Worm (Caenorhabditis elegans) whole organism, L1 larva: Measurements from ENCODE around the gene cfap-20.

Experiments
- ceh-88 ChIP-seq: fragments of 200-800 bp; sonication (Bioruptor generic); IDR thresholded peaks from 2 replicates; pipeline ENCODE4 v1.3.6; 2022; ENCODE audit warnings: missing genetic modification characterization, missing compliant biosample characterization
- ces-1 ChIP-seq: fragments of 150-350 bp; optimal IDR thresholded peaks from 2 replicates; lab custom pipeline; 2014; ENCODE audit warnings: missing biosample characterization, missing genetic modification reagents, missing genetic modification characterization
- dsc-1 ChIP-seq: sonication (generic microtip); optimal IDR thresholded peaks from 2 replicates; lab custom pipeline; 2016; ENCODE audit warnings: mild to moderate bottlenecking, missing genetic modification characterization, missing compliant biosample characterization
- efl-1 ChIP-seq, 4 experiments: fragments of 150-350 bp; optimal IDR thresholded peaks in 3 of 4; peaks in 1 of 4; 1 replicate in 1 of 4; 2 replicates in 3 of 4; lab custom pipeline; 2014; ENCODE audit warnings: missing biosample characterization in 2 of 4, missing genetic modification characterization in 2 of 4, missing genetic modification reagents in 2 of 4
- elt-2 ChIP-seq: sonication (generic microtip); optimal IDR thresholded peaks from 2 replicates; lab custom pipeline; 2016; ENCODE audit warnings: missing genetic modification characterization, mild to moderate bottlenecking, inconsistent platforms, missing compliant biosample characterization, missing genetic modification reagents
- elt-3 ChIP-seq, 6 experiments: fragments of 150-350 bp in 1 of 6; sonication (generic microtip); optimal IDR thresholded peaks; 2 replicates each; lab custom pipeline; 2017 to 2018; ENCODE audit warnings: missing biosample characterization in 6 of 6, missing genetic modification characterization in 6 of 6, inconsistent platforms in 1 of 6
- fkh-10 ChIP-seq: sonication (generic microtip); optimal IDR thresholded peaks from 2 replicates; lab custom pipeline; 2017; ENCODE audit warnings: missing biosample characterization, missing genetic modification reagents, missing genetic modification characterization
- fkh-8 ChIP-seq: sonication (generic microtip); optimal IDR thresholded peaks from 2 replicates; lab custom pipeline; 2016; ENCODE audit warnings: mild to moderate bottlenecking, missing genetic modification characterization, missing compliant biosample characterization
- fos-1 ChIP-seq: fragments of 150-350 bp; optimal IDR thresholded peaks from 2 replicates; lab custom pipeline; 2014; ENCODE audit warnings: missing biosample characterization, missing genetic modification characterization
- grh-1 ChIP-seq: fragments of 200-800 bp; sonication (Bioruptor generic); IDR thresholded peaks from 2 replicates; pipeline ENCODE4 v1.3.6; 2022; ENCODE audit warnings: missing genetic modification reagents, missing genetic modification characterization, missing compliant biosample characterization
- hlh-4 ChIP-seq: sonication (generic microtip); optimal IDR thresholded peaks from 2 replicates; lab custom pipeline; 2016; ENCODE audit warnings: mild to moderate bottlenecking, missing genetic modification characterization, missing compliant biosample characterization
- hpl-2 ChIP-seq: fragments of 150-350 bp; optimal IDR thresholded peaks from 2 replicates; lab custom pipeline; 2014; ENCODE audit warnings: missing biosample characterization, missing genetic modification reagents, missing genetic modification characterization
- jun-1 ChIP-seq: fragments of 150-350 bp; optimal IDR thresholded peaks from 2 replicates; lab custom pipeline; 2014; ENCODE audit warnings: missing biosample characterization, missing genetic modification reagents, missing genetic modification characterization
- lin-14 ChIP-seq: fragments of 200-800 bp; sonication (Bioruptor generic); optimal IDR thresholded peaks from 2 replicates; lab custom pipeline; 2018; ENCODE audit warnings: mild to moderate bottlenecking, missing genetic modification characterization, moderate library complexity, missing compliant biosample characterization
- lin-35 ChIP-seq, 2 experiments: fragments of 150-350 bp; optimal IDR thresholded peaks; 2 replicates each; lab custom pipeline; 2014; ENCODE audit warnings: missing biosample characterization in 2 of 2, missing genetic modification characterization in 2 of 2, missing genetic modification reagents in 2 of 2
- mab-9 ChIP-seq: fragments of 200-800 bp; sonication (Bioruptor generic); IDR thresholded peaks from 2 replicates; pipeline ENCODE4 v1.3.6; 2022; ENCODE audit warnings: missing genetic modification reagents, missing genetic modification characterization, missing compliant biosample characterization
- mdl-1 ChIP-seq, 2 experiments: fragments of 150-350 bp; optimal IDR thresholded peaks; 2 replicates each; lab custom pipeline; 2014 to 2017; ENCODE audit warnings: missing biosample characterization in 2 of 2, missing genetic modification characterization in 2 of 2, inconsistent platforms in 1 of 2
- nhr-19 ChIP-seq: fragments of 200-800 bp; sonication (Bioruptor generic); conservative IDR thresholded peaks from 2 replicates; pipeline ENCODE4 v1.3.6; 2022; ENCODE audit warnings: missing genetic modification characterization, missing compliant biosample characterization
- nhr-20 ChIP-seq: sonication (generic microtip); optimal IDR thresholded peaks from 2 replicates; lab custom pipeline; 2016; ENCODE audit warnings: mild to moderate bottlenecking, missing genetic modification characterization, missing compliant biosample characterization
- nhr-28 ChIP-seq: fragments of 150-350 bp; optimal IDR thresholded peaks from 2 replicates; lab custom pipeline; 2014; ENCODE audit warnings: missing biosample characterization, missing genetic modification characterization
- nhr-47 ChIP-seq: sonication (generic microtip); optimal IDR thresholded peaks from 2 replicates; lab custom pipeline; 2016; ENCODE audit warnings: mild to moderate bottlenecking, missing genetic modification characterization, moderate library complexity, missing compliant biosample characterization
- nhr-71 ChIP-seq: sonication (generic microtip); optimal IDR thresholded peaks from 2 replicates; lab custom pipeline; 2016; ENCODE audit warnings: mild to moderate bottlenecking, missing genetic modification characterization, moderate library complexity, missing compliant biosample characterization
- nhr-77 ChIP-seq: fragments of 150-350 bp; optimal IDR thresholded peaks from 2 replicates; lab custom pipeline; 2014; ENCODE audit warnings: missing biosample characterization, missing genetic modification characterization
- pax-3 ChIP-seq: fragments of 200-800 bp; sonication (Bioruptor generic); optimal IDR thresholded peaks from 2 replicates; lab custom pipeline; 2018; ENCODE audit warnings: mild to moderate bottlenecking, missing genetic modification characterization, moderate library complexity, missing compliant biosample characterization
- rnt-1 ChIP-seq: sonication (generic microtip); optimal IDR thresholded peaks from 2 replicates; lab custom pipeline; 2016; ENCODE audit warnings: mild to moderate bottlenecking, missing genetic modification characterization, moderate library complexity, missing compliant biosample characterization
- snu-23 ChIP-seq: sonication (generic microtip); optimal IDR thresholded peaks from 2 replicates; lab custom pipeline; 2016; ENCODE audit warnings: missing genetic modification characterization, missing compliant biosample characterization
- sox-4 ChIP-seq: sonication (generic microtip); optimal IDR thresholded peaks from 2 replicates; lab custom pipeline; 2016; ENCODE audit warnings: missing genetic modification characterization, missing compliant biosample characterization
- sptf-1 ChIP-seq: fragments of 150-350 bp; optimal IDR thresholded peaks from 2 replicates; lab custom pipeline; 2014; ENCODE audit warnings: missing biosample characterization, missing genetic modification characterization
- sup-37 ChIP-seq: fragments of 200-800 bp; sonication (Bioruptor generic); optimal IDR thresholded peaks from 2 replicates; lab custom pipeline; 2018; ENCODE audit warnings: mild to moderate bottlenecking, missing genetic modification characterization, missing compliant biosample characterization
- unc-30 ChIP-seq: sonication (generic microtip); optimal IDR thresholded peaks from 2 replicates; lab custom pipeline; 2017; ENCODE audit warnings: missing biosample characterization, missing genetic modification characterization
- unc-62 ChIP-seq: fragments of 150-350 bp; optimal IDR thresholded peaks from 2 replicates; lab custom pipeline; 2014; ENCODE audit warnings: missing biosample characterization, missing genetic modification reagents, missing genetic modification characterization
- xbp-1 ChIP-seq: sonication (generic microtip); optimal IDR thresholded peaks from 2 replicates; lab custom pipeline; 2016; ENCODE audit warnings: missing genetic modification characterization, missing compliant biosample characterization
- ztf-11 ChIP-seq, 2 experiments: sonication (generic microtip); optimal IDR thresholded peaks; 2 replicates each; lab custom pipeline; 2016 to 2017; ENCODE audit warnings: missing genetic modification characterization in 2 of 2, missing biosample characterization in 1 of 2, missing compliant biosample characterization in 1 of 2

cfap-20 gene

ce11 chrIII:3537401-3537800, at the start of gene cfap-20:
TSS of gene cfap-20 (minus strand) at chrIII:3537501.
- TF ChIP-seq sup-37 (GFP tag; lab: Kevin White, UChicago) (no peak), pax-3 (tag; lab: Kevin White, UChicago) (no peak), fkh-8 (peak; percentile 12), grh-1 (no peak), sox-4 (tag; lab: Kevin White, UChicago) (no peak), unc-62 (GFP tag; lab: Kevin White, UChicago) (no peak)

ce11 chrIII:3583341-3583740, 46.0 kb upstream of the cfap-20 start:
- TF ChIP-seq mab-9 (GFP tag; lab: Robert Waterston, UW) (no peak), sup-37 (GFP tag; lab: Kevin White, UChicago) (no peak), lin-35 (GFP tag; optimal IDR thresholded peaks at IDR 0.05; lab: Kevin White, UChicago) (no peak), sptf-1 (tag; lab: Kevin White, UChicago) (no peak), mdl-1 (tag; optimal IDR thresholded peaks at IDR 0.05; lab: Kevin White, UChicago) (no peak), unc-30 (no peak), lin-14 (peak; percentile 39), sox-4 (tag; lab: Kevin White, UChicago) (no peak), nhr-20 (tag; lab: Kevin White, UChicago) (no peak), hpl-2 (GFP tag; lab: Kevin White, UChicago) (no peak), nhr-47 (tag; lab: Kevin White, UChicago) (no peak), fkh-10 (GFP tag; lab: Kevin White, UChicago) (no peak), ztf-11 (tag; optimal IDR thresholded peaks at IDR 0.05; lab: Kevin White, UChicago) (peak in 1 of 2 experiments; percentile 26), dsc-1 (peak; percentile 72), rnt-1 (tag; lab: Kevin White, UChicago) (peak; percentile 16)

ce11 chrIII:3581636-3582035, 44.3 kb upstream of the cfap-20 start, which contains the start of gene C48D5.3:
TSS of gene C48D5.3 (minus strand) at chrIII:3581736.
- TF ChIP-seq fos-1 (tag; lab: Kevin White, UChicago) = no peak
- TF ChIP-seq nhr-19 (GFP tag; lab: Robert Waterston, UW) = no peak
- no peak for TF ChIP-seq nhr-47 (tag; lab: Kevin White, UChicago)
- no peak for TF ChIP-seq jun-1 (tag; lab: Kevin White, UChicago)
- TF ChIP-seq mdl-1 (tag; optimal IDR thresholded peaks at IDR 0.05; lab: Kevin White, UChicago) = no peak
- no peak for TF ChIP-seq xbp-1 (tag; lab: Kevin White, UChicago)
- no peak for TF ChIP-seq efl-1 (optimal IDR thresholded peaks at IDR 0.05; lab: Kevin White, UChicago)
- TF ChIP-seq efl-1 (GFP tag; optimal IDR thresholded peaks at IDR 0.05 in 1 of 2; lab: Kevin White, UChicago) = no peak
- TF ChIP-seq ceh-88 (GFP tag; lab: Robert Waterston, UW) = no peak

- TF ChIP-seq pax-3 (tag; lab: Kevin White, UChicago) = peak; percentile 42
- TF ChIP-seq efl-1 (optimal IDR thresholded peaks at IDR 0.05; lab: Kevin White, UChicago) = no peak
- TF ChIP-seq efl-1 (GFP tag; optimal IDR thresholded peaks at IDR 0.05 in 1 of 2; lab: Kevin White, UChicago) = no peak
- no peak for TF ChIP-seq mdl-1 (tag; optimal IDR thresholded peaks at IDR 0.05; lab: Kevin White, UChicago)
- TF ChIP-seq snu-23 = no peak
- TF ChIP-seq hlh-4 = peak; percentile 40
Observed at ce11 chrIII:3573281-3573680, 36.0 kb upstream of the cfap-20 start, which contains the start of gene nhr-6. TSS of gene nhr-6 (plus strand) at chrIII:3573581.

- TF ChIP-seq nhr-77 (tag; lab: Kevin White, UChicago) (no peak), nhr-28 (tag; lab: Kevin White, UChicago) (no peak), elt-3 (tag; optimal IDR thresholded peaks at IDR 0.05; lab: Kevin White, UChicago) (no peak), snu-23 (no peak), pax-3 (tag; lab: Kevin White, UChicago) (peak; percentile 79), ces-1 (GFP tag; lab: Kevin White, UChicago) (no peak), elt-2 (tag; lab: Kevin White, UChicago) (peak; percentile 79), fos-1 (tag; lab: Kevin White, UChicago) (no peak), nhr-71 (tag; lab: Kevin White, UChicago) (peak; percentile 7), nhr-20 (tag; lab: Kevin White, UChicago) (peak; percentile 12)
Observed at ce11 chrIII:3571371-3571902, 34.1 kb upstream of the cfap-20 start.
